Worm (Caenorhabditis elegans) whole organism, young adult: ENCODE results near the gene Y41C4A.22.

ENCODE experiments used
- Y53G8AR.9 ChIP-seq: fragments of 200-800 bp; sonication (Bioruptor generic); conservative IDR thresholded peaks from 2 replicates; pipeline ENCODE4 v1.3.6; 2022; ENCODE audit warnings: missing genetic modification reagents, missing genetic modification characterization, missing compliant biosample characterization
- attf-5 ChIP-seq: fragments of 200-800 bp; sonication (Bioruptor generic); optimal IDR thresholded peaks from 2 replicates; lab custom pipeline; 2018; ENCODE audit warnings: mild to moderate bottlenecking, missing genetic modification characterization, missing compliant biosample characterization
- dpl-1 ChIP-seq: fragments of 150-350 bp; optimal IDR thresholded peaks from 2 replicates; lab custom pipeline; 2014; ENCODE audit warnings: missing biosample characterization, missing genetic modification reagents, missing genetic modification characterization
- him-1 ChIP-seq: sonication (generic microtip); optimal IDR thresholded peaks from 2 replicates; lab custom pipeline; 2016; ENCODE audit warnings: missing genotype, missing genetic modification reagents, missing genetic modification characterization, missing compliant biosample characterization
- lsl-1 ChIP-seq: fragments of 200-800 bp; sonication (Bioruptor generic); optimal IDR thresholded peaks from 2 replicates; lab custom pipeline; 2018; ENCODE audit warnings: mild to moderate bottlenecking, missing genetic modification characterization, moderate library complexity, missing compliant biosample characterization
- madf-10 ChIP-seq: sonication (generic microtip); optimal IDR thresholded peaks from 2 replicates; lab custom pipeline; 2016; ENCODE audit warnings: mild to moderate bottlenecking, missing genetic modification characterization, missing compliant biosample characterization
- tbp1 ChIP-seq: fragments of 200-800 bp; sonication (Bioruptor generic); optimal IDR thresholded peaks from 2 replicates; lab custom pipeline; 2018; ENCODE audit warnings: mild to moderate bottlenecking, missing genetic modification characterization, missing compliant biosample characterization
- zim-3 ChIP-seq: sonication (generic microtip); optimal IDR thresholded peaks from 2 replicates; lab custom pipeline; 2017; ENCODE audit warnings: mild to moderate bottlenecking, missing genetic modification characterization, moderate library complexity, missing compliant biosample characterization

DNA sequence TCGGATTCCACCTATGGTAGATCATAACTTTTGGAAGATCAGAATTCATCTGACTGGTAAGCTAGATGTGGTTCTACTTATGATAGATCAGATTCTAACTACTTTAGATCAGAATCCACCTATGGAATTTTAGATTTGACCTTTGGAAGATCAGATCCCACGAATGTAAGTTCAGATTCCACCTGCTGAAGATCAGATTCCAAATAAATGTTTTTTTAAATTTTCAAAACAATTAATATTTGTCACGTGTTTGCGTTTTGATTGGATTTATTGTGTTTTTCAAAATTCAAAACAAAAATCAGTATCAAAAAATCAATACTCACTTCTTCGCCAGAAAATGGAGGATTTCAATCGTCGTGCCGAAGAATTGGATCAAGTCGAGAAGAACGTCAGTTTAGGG is 3.5 kb downstream of the Y41C4A.22 start, which contains the start of gene Y41C4A.7:
- TF ChIP-seq zim-3 (tag; lab: Kevin White, UChicago) (no peak), attf-5 (no peak), him-1 (no peak), madf-10 (tag; lab: Kevin White, UChicago) (no peak), lsl-1 (GFP tag; lab: Kevin White, UChicago) (no peak), Y53G8AR.9 (no peak), tbp1 (GFP tag; lab: Kevin White, UChicago) (no peak), dpl-1 (no peak)
